Fruit fly (Drosophila melanogaster) whole organism, embryonic: Measurements from ENCODE around the gene egh.

ENCODE experiments used
- Bteb2 ChIP-seq: fragments of 200-800 bp; sonication (Bioruptor generic); optimal IDR thresholded peaks from 2 replicates; lab custom pipeline; 2016; ENCODE audit warnings: missing biosample characterization, missing genetic modification characterization
- CG10147 ChIP-seq: fragments of 200-800 bp; sonication (Bioruptor generic); optimal IDR thresholded peaks from 2 replicates; lab custom pipeline; 2019; ENCODE audit warnings: missing biosample characterization, mild to moderate bottlenecking, missing genetic modification characterization, moderate library complexity
- CG10209 ChIP-seq: fragments of 200-800 bp; sonication (Bioruptor generic); optimal IDR thresholded peaks from 3 replicates; lab custom pipeline; 2017; ENCODE audit warnings: missing biosample characterization, mild to moderate bottlenecking, missing genetic modification characterization, missing genetic modification reagents
- CG10959 ChIP-seq: fragments of 200-800 bp; sonication (Bioruptor generic); IDR thresholded peaks from 2 replicates; pipeline ENCODE4 v1.3.6; 2022; ENCODE audit warnings: missing biosample characterization, missing genetic modification characterization
- CG11398 ChIP-seq: fragments of 200-800 bp; sonication (Bioruptor generic); optimal IDR thresholded peaks from 2 replicates; lab custom pipeline; 2016; ENCODE audit warnings: missing biosample characterization, missing genetic modification characterization
- CG13775 ChIP-seq: fragments of 200-800 bp; sonication (Bioruptor generic); optimal IDR thresholded peaks from 3 replicates; lab custom pipeline; 2017; ENCODE audit warnings: missing biosample characterization, mild to moderate bottlenecking, missing genetic modification characterization
- CG15601 ChIP-seq: fragments of 200-800 bp; sonication (Bioruptor generic); optimal IDR thresholded peaks from 3 replicates; lab custom pipeline; 2019; ENCODE audit warnings: missing biosample characterization, mild to moderate bottlenecking, missing genetic modification characterization, moderate library complexity
- CG18476 ChIP-seq: fragments of 200-800 bp; sonication (Bioruptor generic); optimal IDR thresholded peaks from 2 replicates; lab custom pipeline; 2016; ENCODE audit warnings: missing biosample characterization, mild to moderate bottlenecking, missing genetic modification characterization
- CG31388 ChIP-seq: fragments of 200-800 bp; sonication (Bioruptor generic); optimal IDR thresholded peaks from 2 replicates; lab custom pipeline; 2016; ENCODE audit warnings: missing biosample characterization, missing genetic modification characterization
- CG34422 ChIP-seq: fragments of 200-800 bp; sonication (Bioruptor generic); IDR thresholded peaks from 3 replicates; pipeline ENCODE4 v1.3.6; 2022; ENCODE audit warnings: missing biosample characterization, missing genetic modification characterization
- CG4328 ChIP-seq: fragments of 200-800 bp; sonication (Bioruptor generic); optimal IDR thresholded peaks from 3 replicates; lab custom pipeline; 2017; ENCODE audit warnings: missing biosample characterization, missing genetic modification reagents, missing genetic modification characterization
- CG4424 ChIP-seq: fragments of 200-800 bp; sonication (Bioruptor generic); optimal IDR thresholded peaks from 3 replicates; lab custom pipeline; 2016; ENCODE audit warnings: missing biosample characterization, missing genetic modification characterization
- CG6254 ChIP-seq: fragments of 200-800 bp; sonication (Bioruptor generic); optimal IDR thresholded peaks from 3 replicates; lab custom pipeline; 2017; ENCODE audit warnings: mild to moderate bottlenecking, missing biosample characterization, missing genetic modification reagents, missing genetic modification characterization
- CG9797 ChIP-seq: fragments of 200-800 bp; sonication (Bioruptor generic); optimal IDR thresholded peaks from 3 replicates; lab custom pipeline; 2018; ENCODE audit warnings: missing biosample characterization, mild to moderate bottlenecking, missing genetic modification characterization
- CG9876 ChIP-seq: fragments of 200-800 bp; sonication (Bioruptor generic); optimal IDR thresholded peaks from 2 replicates; lab custom pipeline; 2016; ENCODE audit warnings: missing biosample characterization, missing genetic modification characterization
- CoRest ChIP-seq: fragments of 200-800 bp; sonication (Bioruptor generic); optimal IDR thresholded peaks from 3 replicates; lab custom pipeline; 2018; ENCODE audit warnings: missing biosample characterization, mild to moderate bottlenecking, missing genetic modification characterization, moderate library complexity
- D19A ChIP-seq: fragments of 200-800 bp; optimal IDR thresholded peaks from 3 replicates; lab custom pipeline; 2019; ENCODE audit warnings: missing biosample characterization, mild to moderate bottlenecking, missing genetic modification characterization, moderate library complexity
- Dip2 ChIP-seq: fragments of 200-800 bp; sonication (Bioruptor generic); IDR thresholded peaks from 2 replicates; pipeline ENCODE4 v1.3.6; 2022; ENCODE audit warnings: missing biosample characterization, missing genetic modification characterization
- Fer2 ChIP-seq: fragments of 200-800 bp; sonication (Bioruptor generic); optimal IDR thresholded peaks from 2 replicates; lab custom pipeline; 2018; ENCODE audit warnings: missing biosample characterization, mild to moderate bottlenecking, missing genetic modification characterization, moderate library complexity
- Gug ChIP-seq: fragments of 200-800 bp; sonication (Bioruptor generic); IDR thresholded peaks from 4 replicates; pipeline ENCODE4 v1.3.6; 2022; ENCODE audit warnings: missing biosample characterization, missing genetic modification characterization
- H2.0 ChIP-seq: fragments of 200-800 bp; sonication (Bioruptor generic); IDR thresholded peaks from 2 replicates; pipeline ENCODE4 v1.3.6; 2022; ENCODE audit warnings: missing biosample characterization, missing genetic modification characterization
- Hand ChIP-seq: fragments of 200-800 bp; sonication (Bioruptor generic); optimal IDR thresholded peaks from 2 replicates; lab custom pipeline; 2017; ENCODE audit warnings: mild to moderate bottlenecking, missing biosample characterization, missing genetic modification reagents, missing genetic modification characterization
- MESR4 ChIP-seq: fragments of 200-800 bp; sonication (Bioruptor generic); optimal IDR thresholded peaks from 2 replicates; lab custom pipeline; 2018; ENCODE audit warnings: missing biosample characterization, mild to moderate bottlenecking, missing genetic modification characterization, moderate library complexity
- MTF-1 ChIP-seq: fragments of 200-800 bp; sonication (Bioruptor generic); optimal IDR thresholded peaks from 2 replicates; lab custom pipeline; 2018; ENCODE audit warnings: missing biosample characterization, mild to moderate bottlenecking, missing genetic modification characterization, borderline replicate concordance
- Myb ChIP-seq: fragments of 200-800 bp; sonication (Bioruptor generic); optimal IDR thresholded peaks from 2 replicates; lab custom pipeline; 2016; ENCODE audit warnings: missing biosample characterization, missing genetic modification characterization
- NfI ChIP-seq: fragments of 200-800 bp; sonication (Bioruptor generic); optimal IDR thresholded peaks from 3 replicates; lab custom pipeline; 2018; ENCODE audit warnings: missing biosample characterization, mild to moderate bottlenecking, missing genetic modification characterization, moderate library complexity
- Sry-β ChIP-seq: fragments of 200-800 bp; sonication (Bioruptor generic); optimal IDR thresholded peaks from 2 replicates; lab custom pipeline; 2018; ENCODE audit warnings: missing biosample characterization, mild to moderate bottlenecking, missing genetic modification characterization, moderate library complexity
- bab2 ChIP-seq: fragments of 200-800 bp; sonication (Bioruptor generic); optimal IDR thresholded peaks from 2 replicates; lab custom pipeline; 2016; ENCODE audit warnings: missing biosample characterization, missing genetic modification characterization
- dm ChIP-seq: fragments of 200-800 bp; sonication (Bioruptor generic); optimal IDR thresholded peaks from 3 replicates; lab custom pipeline; 2016; ENCODE audit warnings: missing biosample characterization, missing genetic modification characterization
- esg ChIP-seq: fragments of 200-800 bp; sonication (Bioruptor generic); conservative IDR thresholded peaks from 2 replicates; pipeline ENCODE4 v1.3.6; 2022; ENCODE audit warnings: missing biosample characterization, missing genetic modification characterization
- eyg ChIP-seq: fragments of 200-800 bp; sonication (Bioruptor generic); optimal IDR thresholded peaks from 3 replicates; lab custom pipeline; 2016; ENCODE audit warnings: missing biosample characterization, missing genetic modification characterization
- gcm2 ChIP-seq: fragments of 200-800 bp; sonication (Bioruptor generic); optimal IDR thresholded peaks from 2 replicates; lab custom pipeline; 2016; ENCODE audit warnings: missing biosample characterization, missing genetic modification characterization
- grau ChIP-seq: fragments of 200-800 bp; optimal IDR thresholded peaks from 3 replicates; lab custom pipeline; 2019; ENCODE audit warnings: missing biosample characterization, mild to moderate bottlenecking, missing genetic modification characterization, moderate library complexity
- gt ChIP-seq: fragments of 200-800 bp; sonication (Bioruptor generic); IDR thresholded peaks from 2 replicates; pipeline ENCODE4 v1.3.6; 2022; ENCODE audit warnings: missing biosample characterization, missing genetic modification characterization
- her ChIP-seq: fragments of 200-800 bp; sonication (Bioruptor generic); optimal IDR thresholded peaks from 2 replicates; lab custom pipeline; 2016; ENCODE audit warnings: missing biosample characterization, missing genetic modification characterization
- ind ChIP-seq: fragments of 200-800 bp; sonication (Bioruptor generic); optimal IDR thresholded peaks from 3 replicates; lab custom pipeline; 2016; ENCODE audit warnings: missing biosample characterization, missing genetic modification characterization
- lov ChIP-seq, 2 experiments: fragments of 200-800 bp in 1 of 2; fragments of >200 bp in 1 of 2; sonication (Bioruptor generic) in 1 of 2; IDR thresholded peaks in 1 of 2; optimal IDR thresholded peaks in 1 of 2; 2 replicates in 1 of 2; 3 replicates in 1 of 2; pipeline versions ENCODE4 v1.3.6 to Lab custom; 2017 to 2022; ENCODE audit warnings: missing biosample characterization in 1 of 2, missing genetic modification characterization in 1 of 2
- mld ChIP-seq: fragments of 200-800 bp; sonication (Bioruptor generic); IDR thresholded peaks from 3 replicates; pipeline ENCODE4 v1.3.6; 2022; ENCODE audit warnings: missing biosample characterization, missing genetic modification characterization; ENCODE audit not compliant: partially characterized antibody
- nau ChIP-seq: fragments of 200-800 bp; sonication (Bioruptor generic); optimal IDR thresholded peaks from 3 replicates; lab custom pipeline; 2017; ENCODE audit warnings: missing biosample characterization, mild to moderate bottlenecking, missing genetic modification characterization, missing genetic modification reagents
- nmo ChIP-seq: fragments of 200-800 bp; sonication (Bioruptor generic); optimal IDR thresholded peaks from 2 replicates; lab custom pipeline; 2018; ENCODE audit warnings: missing biosample characterization, mild to moderate bottlenecking, missing genetic modification characterization, moderate library complexity
- sens ChIP-seq: fragments of 200-800 bp; sonication (Bioruptor generic); peaks from one replicate; lab custom pipeline; 2016; ENCODE audit warnings: missing biosample characterization, missing genetic modification characterization
- sr ChIP-seq: fragments of 200-800 bp; sonication (Bioruptor generic); IDR thresholded peaks from 3 replicates; pipeline ENCODE4 v1.3.6; 2022; ENCODE audit warnings: missing biosample characterization, missing genetic modification characterization
- stwl ChIP-seq: fragments of 200-800 bp; sonication (Bioruptor generic); optimal IDR thresholded peaks from 3 replicates; lab custom pipeline; 2018; ENCODE audit warnings: missing biosample characterization, mild to moderate bottlenecking, missing genetic modification characterization, moderate library complexity
- tna ChIP-seq: fragments of 200-800 bp; sonication (Bioruptor generic); IDR thresholded peaks from 2 replicates; pipeline ENCODE4 v1.3.6; 2022; ENCODE audit warnings: missing biosample characterization, missing genetic modification characterization; ENCODE audit not compliant: partially characterized antibody
- twi ChIP-seq: fragments of 200-800 bp; optimal IDR thresholded peaks from 2 replicates; lab custom pipeline; 2019; ENCODE audit warnings: missing biosample characterization, mild to moderate bottlenecking, missing genetic modification characterization, moderate library complexity
- tx ChIP-seq: fragments of 200-800 bp; sonication (Bioruptor generic); optimal IDR thresholded peaks from 2 replicates; lab custom pipeline; 2016; ENCODE audit warnings: missing biosample characterization, missing genetic modification characterization
- unpg ChIP-seq: fragments of 200-800 bp; sonication (Bioruptor generic); optimal IDR thresholded peaks from 3 replicates; lab custom pipeline; 2018; ENCODE audit warnings: missing biosample characterization, mild to moderate bottlenecking, missing genetic modification characterization, moderate library complexity
- usp ChIP-seq: fragments of >200 bp; optimal IDR thresholded peaks from 2 replicates; lab custom pipeline; 2017; ENCODE audit warnings: missing biosample characterization, missing genetic modification characterization
- vnd ChIP-seq: fragments of 200-800 bp; sonication (Bioruptor generic); IDR thresholded peaks from 3 replicates; pipeline ENCODE4 v1.3.6; 2022; ENCODE audit warnings: missing biosample characterization, missing genetic modification characterization; ENCODE audit not compliant: partially characterized antibody
- zf30C ChIP-seq: fragments of 200-800 bp; sonication (Bioruptor generic); optimal IDR thresholded peaks from 3 replicates; lab custom pipeline; 2018; ENCODE audit warnings: missing biosample characterization, mild to moderate bottlenecking, missing genetic modification characterization

The egh gene

DNA sequence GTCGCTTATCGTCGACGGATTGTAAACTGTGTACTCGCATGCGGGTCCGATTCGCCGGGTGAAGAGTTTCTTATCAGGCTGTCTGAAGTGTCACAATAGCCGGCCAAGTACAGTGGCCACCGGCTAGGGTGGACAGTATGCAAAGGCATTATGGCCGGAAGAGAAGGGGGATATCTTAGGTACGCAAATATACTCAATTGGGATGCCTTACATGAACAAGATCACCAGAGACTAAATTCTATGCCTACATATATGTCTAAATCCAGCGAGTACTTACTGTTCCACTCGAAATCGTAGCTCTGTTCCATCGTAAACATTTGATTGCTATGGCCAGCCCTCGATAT, 5.4 kb downstream of the egh start (continued):
- no peak for TF ChIP-seq lov (optimal IDR thresholded peaks at IDR 0.05; lab: Kevin White, UChicago)
- TF ChIP-seq lov (GFP tag; IDR thresholded peaks at IDR 0.05; lab: Robert Waterston, UW): peak; percentile 85; the same call in 2 of the 3 replicates
- peak; percentile 97 for TF ChIP-seq sens (GFP tag; lab: Kevin White, UChicago)
- peak; percentile 76 for TF ChIP-seq Bteb2
- no peak for TF ChIP-seq usp (GFP tag; lab: Kevin White, UChicago)
- peak; percentile 89 for TF ChIP-seq nmo
- peak; percentile 52 for TF ChIP-seq twi (tag; lab: Kevin White, UChicago)
- TF ChIP-seq MESR4 (GFP tag; lab: Kevin White, UChicago): peak; percentile 30
- TF ChIP-seq bab2 (GFP tag; lab: Kevin White, UChicago): peak; percentile 90
- peak; percentile 74 for TF ChIP-seq MTF-1 (GFP tag; lab: Kevin White, UChicago)
- peak; percentile 66 for TF ChIP-seq gt
- TF ChIP-seq ind (GFP tag; lab: Kevin White, UChicago): peak; percentile 97
- TF ChIP-seq tx: peak; percentile 86
- peak; percentile 69 for TF ChIP-seq gcm2 (GFP tag; lab: Kevin White, UChicago)
- peak; percentile 86 for TF ChIP-seq sr (GFP tag; lab: Robert Waterston, UW)
- TF ChIP-seq Myb (GFP tag; lab: Kevin White, UChicago): peak; percentile 78
- TF ChIP-seq vnd (GFP tag; lab: Robert Waterston, UW): peak; percentile 55; the same call in 2 of the 3 replicates
- TF ChIP-seq CG4328 (GFP tag; lab: Kevin White, UChicago): peak; percentile 42
- TF ChIP-seq CG6254 (GFP tag; lab: Kevin White, UChicago): peak; percentile 51
- TF ChIP-seq CG34422 (GFP tag; lab: Robert Waterston, UW): peak; percentile 98
- peak; percentile 87 for TF ChIP-seq CoRest (tag; lab: Kevin White, UChicago)
- TF ChIP-seq her (GFP tag; lab: Kevin White, UChicago): peak; percentile 93
- TF ChIP-seq mld (GFP tag; lab: Robert Waterston, UW): no peak
- TF ChIP-seq tna (GFP tag; lab: Robert Waterston, UW): no peak
- peak; percentile 96 for TF ChIP-seq Gug (GFP tag; lab: Robert Waterston, UW)
- peak; percentile 70 for TF ChIP-seq dm (GFP tag; lab: Kevin White, UChicago)
- peak; percentile 93 for TF ChIP-seq esg
- TF ChIP-seq Sry-β (GFP tag; lab: Kevin White, UChicago): no peak
- peak; percentile 86 for TF ChIP-seq NfI (GFP tag; lab: Kevin White, UChicago)
- peak; percentile 78 for TF ChIP-seq D19A (tag; lab: Kevin White, UChicago)
- peak; percentile 90 for TF ChIP-seq CG10209 (GFP tag; lab: Kevin White, UChicago)
- no peak for TF ChIP-seq nau (GFP tag; lab: Kevin White, UChicago)
- TF ChIP-seq zf30C (GFP tag; lab: Kevin White, UChicago): no peak
- TF ChIP-seq Hand: peak; percentile 92
- peak; percentile 41; the same call in 1 of the 2 replicates for TF ChIP-seq Dip2 (GFP tag; lab: Robert Waterston, UW)
- TF ChIP-seq CG9876 (GFP tag; lab: Kevin White, UChicago): peak; percentile 91
- no peak for TF ChIP-seq stwl (tag; lab: Kevin White, UChicago)
- peak; percentile 84 for TF ChIP-seq CG4424 (GFP tag; lab: Kevin White, UChicago)
- TF ChIP-seq CG13775 (GFP tag; lab: Kevin White, UChicago): peak; percentile 81
- TF ChIP-seq CG18476 (GFP tag; lab: Kevin White, UChicago): peak; percentile 83
- TF ChIP-seq H2.0 (GFP tag; lab: Robert Waterston, UW): peak; percentile 94
- peak; percentile 79 for TF ChIP-seq eyg (GFP tag; lab: Kevin White, UChicago)
- TF ChIP-seq CG15601 (tag; lab: Kevin White, UChicago): peak; percentile 25
- peak; percentile 80 for TF ChIP-seq CG11398 (GFP tag; lab: Kevin White, UChicago)
- TF ChIP-seq Fer2 (tag; lab: Kevin White, UChicago): peak; percentile 52
- peak; percentile 98 for TF ChIP-seq grau (tag; lab: Kevin White, UChicago)
- peak; percentile 18 for TF ChIP-seq CG9797
- TF ChIP-seq CG10959 (GFP tag; lab: Robert Waterston, UW): peak; percentile 86
- peak; percentile 85 for TF ChIP-seq CG31388 (GFP tag; lab: Kevin White, UChicago)
- peak; percentile 89 for TF ChIP-seq unpg
- TF ChIP-seq CG10147 (GFP tag; lab: Kevin White, UChicago): peak; percentile 73
